1 fruit fly cellular context compared by ENCODE assay signal in genomic region chr3L:6488405-6488804, dm6.
TF ChIP-seq lines count a peak whose summit lies in the region.

TSS of gene CG10147 (minus strand) at chr3L:6488424.
TSS of gene Bulli (plus strand) at chr3L:6488681.

TF ChIP-seq in whole organism, embryonic, 481 proteins besides CTCF, POLR2A, EP300 and RAD21 (continued from another document and continues in another):
- TF ChIP-seq Abd-B (GFP tag; optimal IDR thresholded peaks at IDR 0.05; lab: Kevin White, UChicago) (peak; percentile 99), CG15011 (GFP tag; optimal IDR thresholded peaks at IDR 0.05; lab: Kevin White, UChicago) (peak; percentile 90), ewg (GFP tag; optimal IDR thresholded peaks at IDR 0.05; lab: Kevin White, UChicago) (peak; percentile 94), NC2β (GFP tag; optimal IDR thresholded peaks at IDR 0.05; lab: Kevin White, UChicago) (peak; percentile 91), Antp (GFP tag; optimal IDR thresholded peaks at IDR 0.05; lab: Kevin White, UChicago) (peak; percentile 80), CG32767 (GFP tag; IDR thresholded peaks at IDR 0.05; lab: Robert Waterston, UW) (peak; percentile 97), kah (GFP tag; optimal IDR thresholded peaks at IDR 0.05; lab: Kevin White, UChicago) (peak; percentile 77), CHES-1-like (GFP tag; optimal IDR thresholded peaks at IDR 0.05; lab: Kevin White, UChicago) (peak; percentile 92), Poxn (GFP tag; IDR thresholded peaks at IDR 0.05; lab: Robert Waterston, UW) (peak; percentile 90), CG11398 (GFP tag; optimal IDR thresholded peaks at IDR 0.05; lab: Kevin White, UChicago) (peak; percentile 69), CG8944 (GFP tag; optimal IDR thresholded peaks at IDR 0.05; lab: Kevin White, UChicago) (peak; percentile 91), CG7357 (GFP tag; IDR thresholded peaks at IDR 0.05; lab: Robert Waterston, UW) (peak; percentile 93), Hr39 (optimal IDR thresholded peaks at IDR 0.05; lab: Kevin White, UChicago) (no peak), shn (GFP tag; optimal IDR thresholded peaks at IDR 0.05; lab: Kevin White, UChicago) (peak; percentile 83), Scr (GFP tag; IDR thresholded peaks at IDR 0.05; lab: Robert Waterston, UW; ENCODE audit: partially characterized antibody) (peak; percentile 97), CoRest (tag; optimal IDR thresholded peaks at IDR 0.05; lab: Kevin White, UChicago) (peak; percentile 98), ac (GFP tag; optimal IDR thresholded peaks at IDR 0.05; lab: Kevin White, UChicago) (peak; percentile 88), her (GFP tag; optimal IDR thresholded peaks at IDR 0.05; lab: Kevin White, UChicago) (peak; percentile 59), CG2129 (GFP tag; IDR thresholded peaks at IDR 0.05; lab: Robert Waterston, UW; ENCODE audit: partially characterized antibody) (peak; percentile 98), HLH4C (GFP tag; IDR thresholded peaks at IDR 0.05; lab: Robert Waterston, UW; ENCODE audit: partially characterized antibody) (peak; percentile 92), CG3163 (GFP tag; optimal IDR thresholded peaks at IDR 0.05; lab: Kevin White, UChicago) (peak; percentile 72), Sry-β (GFP tag; optimal IDR thresholded peaks at IDR 0.05; lab: Kevin White, UChicago) (peak; percentile 74), Dp (GFP tag; optimal IDR thresholded peaks at IDR 0.05; lab: Kevin White, UChicago) (peak; percentile 34), CG18262 (tag; optimal IDR thresholded peaks at IDR 0.05; lab: Kevin White, UChicago) (peak; percentile 97), CG1233 (GFP tag; optimal IDR thresholded peaks at IDR 0.05; lab: Kevin White, UChicago) (peak; percentile 95), CG11723 (GFP tag; optimal IDR thresholded peaks at IDR 0.05; lab: Kevin White, UChicago) (peak; percentile 89), luna (GFP tag; optimal IDR thresholded peaks at IDR 0.05; lab: Kevin White, UChicago) (peak; percentile 78), CG7839 (tag; optimal IDR thresholded peaks at IDR 0.05; lab: Kevin White, UChicago) (peak; percentile 97), CG1603 (tag; optimal IDR thresholded peaks at IDR 0.05; lab: Kevin White, UChicago) (peak; percentile 95), CG8281 (tag; optimal IDR thresholded peaks at IDR 0.05; lab: Kevin White, UChicago) (peak; percentile 85), Eip74EF (GFP tag; optimal IDR thresholded peaks at IDR 0.05; lab: Kevin White, UChicago) (peak in 1 of 2 experiments; percentile 83), usp (GFP tag; optimal IDR thresholded peaks at IDR 0.05; lab: Kevin White, UChicago) (no peak), CG4617 (GFP tag; optimal IDR thresholded peaks at IDR 0.05; lab: Kevin White, UChicago; ENCODE audit: borderline replicate concordance) (peak; percentile 99), CG7987 (GFP tag; optimal IDR thresholded peaks at IDR 0.05; lab: Kevin White, UChicago) (peak; percentile 93), CG4360 (GFP tag; IDR thresholded peaks at IDR 0.05; lab: Robert Waterston, UW) (peak; percentile 71), cato (GFP tag; optimal IDR thresholded peaks at IDR 0.05; lab: Kevin White, UChicago; ENCODE audit: borderline replicate concordance) (peak; percentile 95), Atf-2 (GFP tag; optimal IDR thresholded peaks at IDR 0.05; lab: Kevin White, UChicago) (peak; percentile 89), CG6854 (GFP tag; optimal IDR thresholded peaks at IDR 0.05; lab: Kevin White, UChicago) (peak; percentile 80), aop (GFP tag; IDR thresholded peaks at IDR 0.05; lab: Robert Waterston, UW) (peak; percentile 93), ranshi (GFP tag; IDR thresholded peaks at IDR 0.05; lab: Robert Waterston, UW) (peak; percentile 99), Tbp (GFP tag; optimal IDR thresholded peaks at IDR 0.05; lab: Kevin White, UChicago) (no peak), CG18764 (GFP tag; optimal IDR thresholded peaks at IDR 0.05; lab: Kevin White, UChicago) (peak; percentile 97), Atf3 (GFP tag; optimal IDR thresholded peaks at IDR 0.05; lab: Kevin White, UChicago) (peak; percentile 93), zf30C (GFP tag; optimal IDR thresholded peaks at IDR 0.05; lab: Kevin White, UChicago) (no peak), caup (GFP tag; optimal IDR thresholded peaks at IDR 0.05; lab: Kevin White, UChicago; ENCODE audit: severe bottlenecking) (peak; percentile 96), oc (tag; optimal IDR thresholded peaks at IDR 0.05; lab: Kevin White, UChicago) (peak; percentile 96), Myb (GFP tag; optimal IDR thresholded peaks at IDR 0.05; lab: Kevin White, UChicago) (peak; percentile 49), CG17385 (GFP tag; optimal IDR thresholded peaks at IDR 0.05; lab: Kevin White, UChicago) (peak; percentile 89), Taf1 (GFP tag; IDR thresholded peaks at IDR 0.05; lab: Robert Waterston, UW) (peak; percentile 96), dysf (GFP tag; IDR thresholded peaks at IDR 0.05; lab: Robert Waterston, UW) (peak; percentile 98), wek (GFP tag; optimal IDR thresholded peaks at IDR 0.05; lab: Kevin White, UChicago) (peak; percentile 34), Ssrp (tag; optimal IDR thresholded peaks at IDR 0.05; lab: Kevin White, UChicago) (peak; percentile 98), vnd (GFP tag; IDR thresholded peaks at IDR 0.05; lab: Robert Waterston, UW; ENCODE audit: partially characterized antibody) (peak; percentile 95), MESR4 (GFP tag; optimal IDR thresholded peaks at IDR 0.05; lab: Kevin White, UChicago) (peak; percentile 64), CG10959 (GFP tag; IDR thresholded peaks at IDR 0.05; lab: Robert Waterston, UW) (peak; percentile 98), trem (tag; optimal IDR thresholded peaks at IDR 0.05; lab: Kevin White, UChicago) (peak; percentile 97), cad (GFP tag; optimal IDR thresholded peaks at IDR 0.05; lab: Kevin White, UChicago) (no peak), prd (optimal IDR thresholded peaks at IDR 0.05; lab: Kevin White, UChicago) (no peak), prd (GFP tag; IDR thresholded peaks at IDR 0.05; lab: Robert Waterston, UW) (peak; percentile 99), CG7271 (tag; optimal IDR thresholded peaks at IDR 0.05; lab: Kevin White, UChicago) (peak; percentile 95), gsb-n (tag; optimal IDR thresholded peaks at IDR 0.05; lab: Kevin White, UChicago) (peak; percentile 94), CG4730 (GFP tag; IDR thresholded peaks at IDR 0.05; lab: Robert Waterston, UW) (peak; percentile 98), HmgD (GFP tag; optimal IDR thresholded peaks at IDR 0.05; lab: Kevin White, UChicago) (peak; percentile 78), CG9817 (tag; optimal IDR thresholded peaks at IDR 0.05; lab: Kevin White, UChicago) (peak; percentile 97), tup (GFP tag; optimal IDR thresholded peaks at IDR 0.05; lab: Kevin White, UChicago) (peak; percentile 96), Mad (GFP tag; optimal IDR thresholded peaks at IDR 0.05; lab: Kevin White, UChicago) (peak; percentile 97), Pdp1 (GFP tag; optimal IDR thresholded peaks at IDR 0.05; lab: Kevin White, UChicago) (peak; percentile 93 to 95), nom (GFP tag; optimal IDR thresholded peaks at IDR 0.05; lab: Kevin White, UChicago) (peak; percentile 78), CG34376 (GFP tag; optimal IDR thresholded peaks at IDR 0.05; lab: Kevin White, UChicago) (peak; percentile 93), abd-A (tag; optimal IDR thresholded peaks at IDR 0.05; lab: Kevin White, UChicago) (no peak), dmrt99B (tag; optimal IDR thresholded peaks at IDR 0.05; lab: Kevin White, UChicago) (peak; percentile 94), CG10274 (GFP tag; optimal IDR thresholded peaks at IDR 0.05; lab: Kevin White, UChicago) (peak; percentile 81), sob (GFP tag; IDR thresholded peaks at IDR 0.05; lab: Robert Waterston, UW) (peak; percentile 99), MTF-1 (GFP tag; optimal IDR thresholded peaks at IDR 0.05; lab: Kevin White, UChicago; ENCODE audit: borderline replicate concordance) (peak; percentile 90), bab2 (GFP tag; optimal IDR thresholded peaks at IDR 0.05; lab: Kevin White, UChicago) (peak; percentile 96), Oaz (GFP tag; IDR thresholded peaks at IDR 0.05; lab: Robert Waterston, UW) (peak; percentile 94), ash1 (GFP tag; optimal IDR thresholded peaks at IDR 0.05; lab: Kevin White, UChicago) (peak; percentile 80), E2f2 (GFP tag; IDR thresholded peaks at IDR 0.05; lab: Robert Waterston, UW) (peak; percentile 78), odd (GFP tag; optimal IDR thresholded peaks at IDR 0.05; lab: Kevin White, UChicago) (peak; percentile 88), CG13287 (GFP tag; IDR thresholded peaks at IDR 0.05; lab: Robert Waterston, UW; ENCODE audit: partially characterized antibody) (peak; percentile 96), gro (GFP tag; optimal IDR thresholded peaks at IDR 0.05; lab: Kevin White, UChicago) (peak; percentile 84), HLH3B (GFP tag; IDR thresholded peaks at IDR 0.05; lab: Robert Waterston, UW) (peak; percentile 98), br (optimal IDR thresholded peaks at IDR 0.05; lab: Kevin White, UChicago) (no peak), chm (GFP tag; IDR thresholded peaks at IDR 0.05; lab: Robert Waterston, UW) (peak; percentile 98), slbo (GFP tag; IDR thresholded peaks at IDR 0.05; lab: Robert Waterston, UW) (peak; percentile 99), CG4328 (GFP tag; optimal IDR thresholded peaks at IDR 0.05; lab: Kevin White, UChicago) (peak; percentile 92), ato (GFP tag; IDR thresholded peaks at IDR 0.05; lab: Robert Waterston, UW; ENCODE audit: partially characterized antibody) (peak; percentile 77), fd3F (GFP tag; optimal IDR thresholded peaks at IDR 0.05; lab: Kevin White, UChicago) (peak; percentile 97), maf-S (GFP tag; optimal IDR thresholded peaks at IDR 0.05; lab: Kevin White, UChicago) (peak; percentile 76), mam (GFP tag; optimal IDR thresholded peaks at IDR 0.05; lab: Kevin White, UChicago) (peak; percentile 97), sqz (GFP tag; optimal IDR thresholded peaks at IDR 0.05; lab: Kevin White, UChicago) (peak; percentile 92), Sin3A (optimal IDR thresholded peaks at IDR 0.05; lab: Kevin White, UChicago) (peak; percentile 52), en (GFP tag; optimal IDR thresholded peaks at IDR 0.05; lab: Kevin White, UChicago) (peak; percentile 62), yki (optimal IDR thresholded peaks at IDR 0.05; lab: Kevin White, UChicago) (no peak), CG2116 (GFP tag; optimal IDR thresholded peaks at IDR 0.05; lab: Kevin White, UChicago) (peak; percentile 88), CG1647 (GFP tag; optimal IDR thresholded peaks at IDR 0.05; lab: Kevin White, UChicago) (peak; percentile 96), Lhr (GFP tag; optimal IDR thresholded peaks at IDR 0.05; lab: Kevin White, UChicago) (peak; percentile 96), nerfin-2 (GFP tag; IDR thresholded peaks at IDR 0.05; lab: Robert Waterston, UW; ENCODE audit: partially characterized antibody) (peak; percentile 83), B-H2 (GFP tag; optimal IDR thresholded peaks at IDR 0.05; lab: Kevin White, UChicago) (peak; percentile 98), Fer2 (tag; optimal IDR thresholded peaks at IDR 0.05; lab: Kevin White, UChicago) (peak; percentile 95), Doc2 (GFP tag; IDR thresholded peaks at IDR 0.05; lab: Robert Waterston, UW) (peak; percentile 94), Adf1 (GFP tag; IDR thresholded peaks at IDR 0.05; lab: Robert Waterston, UW) (peak; percentile 83), salm (tag; optimal IDR thresholded peaks at IDR 0.05; lab: Kevin White, UChicago) (peak; percentile 87), Vsx1 (GFP tag; optimal IDR thresholded peaks at IDR 0.05; lab: Kevin White, UChicago) (no peak), CG15696 (tag; optimal IDR thresholded peaks at IDR 0.05; lab: Kevin White, UChicago) (peak; percentile 99), Sox102F (GFP tag; optimal IDR thresholded peaks at IDR 0.05; lab: Kevin White, UChicago) (peak; percentile 98), klu (GFP tag; IDR thresholded peaks at IDR 0.05; lab: Robert Waterston, UW) (peak; percentile 98), Hey (tag; optimal IDR thresholded peaks at IDR 0.05; lab: Kevin White, UChicago) (peak; percentile 80), ken (GFP tag; IDR thresholded peaks at IDR 0.05; lab: Robert Waterston, UW) (peak; percentile 98), sens (GFP tag; lab: Kevin White, UChicago) (peak; percentile 99), Nf-YC (tag; optimal IDR thresholded peaks at IDR 0.05; lab: Kevin White, UChicago) (peak; percentile 88), Sry-δ (GFP tag; optimal IDR thresholded peaks at IDR 0.05; lab: Kevin White, UChicago) (peak; percentile 96), crc (GFP tag; optimal IDR thresholded peaks at IDR 0.05; lab: Kevin White, UChicago) (peak; percentile 80), CG17568 (GFP tag; optimal IDR thresholded peaks at IDR 0.05; lab: Kevin White, UChicago) (no peak), sug (tag; optimal IDR thresholded peaks at IDR 0.05; lab: Kevin White, UChicago) (peak; percentile 97), phol (tag; optimal IDR thresholded peaks at IDR 0.05; lab: Kevin White, UChicago) (peak; percentile 98), mld (GFP tag; IDR thresholded peaks at IDR 0.05; lab: Robert Waterston, UW; ENCODE audit: partially characterized antibody) (peak; percentile 77), stwl (tag; optimal IDR thresholded peaks at IDR 0.05; lab: Kevin White, UChicago) (peak; percentile 91), unpg (GFP tag; optimal IDR thresholded peaks at IDR 0.05; lab: Kevin White, UChicago) (peak; percentile 95), z (GFP tag; IDR thresholded peaks at IDR 0.05; lab: Robert Waterston, UW) (peak; percentile 58; the same call in 2 of the 3 replicates), twi (tag; optimal IDR thresholded peaks at IDR 0.05; lab: Kevin White, UChicago) (peak; percentile 95), ind (GFP tag; optimal IDR thresholded peaks at IDR 0.05; lab: Kevin White, UChicago) (peak; percentile 98), kay (GFP tag; optimal IDR thresholded peaks at IDR 0.05; lab: Kevin White, UChicago) (peak; percentile 95), PHDP (tag; optimal IDR thresholded peaks at IDR 0.05; lab: Kevin White, UChicago) (peak; percentile 97), ci (GFP tag; IDR thresholded peaks at IDR 0.05; lab: Robert Waterston, UW) (peak; percentile 98), Med (GFP tag; lab: Kevin White, UChicago) (peak; percentile 99), Gug (GFP tag; IDR thresholded peaks at IDR 0.05; lab: Robert Waterston, UW) (peak; percentile 98), hb (GFP tag; IDR thresholded peaks at IDR 0.05; lab: Robert Waterston, UW; ENCODE audit: partially characterized antibody) (peak; percentile 95), kni (GFP tag; optimal IDR thresholded peaks at IDR 0.05; lab: Kevin White, UChicago) (peak; percentile 69), eyg (GFP tag; optimal IDR thresholded peaks at IDR 0.05; lab: Kevin White, UChicago) (peak; percentile 68), CG5953 (GFP tag; IDR thresholded peaks at IDR 0.05; lab: Robert Waterston, UW) (peak; percentile 96)
